Worm (Caenorhabditis elegans): ENCODE measurements around the gene unc-103.

The unc-103 gene

ce11 chrIII:4195306-4196008, 80.3 kb downstream of the unc-103 start (continued):
- peak; percentile 63 for TF ChIP-seq nhr-90 (tag; optimal IDR thresholded peaks at IDR 0.05; ENCODE audit: poor library complexity)
- peak; percentile 83 for TF ChIP-seq nhr-71 (tag; optimal IDR thresholded peaks at IDR 0.05)
- TF ChIP-seq efl-1 (optimal IDR thresholded peaks at IDR 0.05), result peak; percentile 44 to 50
- peak in 1 of 2 experiments; percentile 8 for TF ChIP-seq efl-1 (GFP tag; optimal IDR thresholded peaks at IDR 0.05 in 1 of 2)
- peak; percentile 95 for TF ChIP-seq ama-1 (optimal IDR thresholded peaks at IDR 0.05)
- TF ChIP-seq xbp-1 (tag; optimal IDR thresholded peaks at IDR 0.05), result no peak
- peak; percentile 72 for TF ChIP-seq ztf-4 (tag; optimal IDR thresholded peaks at IDR 0.05)
- no peak for TF ChIP-seq egl-13 (tag; optimal IDR thresholded peaks at IDR 0.05)
- TF ChIP-seq nhr-19 (GFP tag; conservative IDR thresholded peaks at IDR 0.05), result peak; percentile 60
- peak; percentile 25 for TF ChIP-seq lin-13 (GFP tag; optimal IDR thresholded peaks at IDR 0.05)
- no peak for TF ChIP-seq skn-1 (tag; optimal IDR thresholded peaks at IDR 0.05)
- TF ChIP-seq hlh-17 (GFP tag; optimal IDR thresholded peaks at IDR 0.05; ENCODE audit: borderline replicate concordance), result peak; percentile 5
- peak; percentile 43 for TF ChIP-seq C16A3.4 (tag; optimal IDR thresholded peaks at IDR 0.05)

ce11 chrIII:4196301-4196987, 81.3 kb downstream of the unc-103 start:
- TF ChIP-seq rnt-1 (tag; optimal IDR thresholded peaks at IDR 0.05) (peak; percentile 92), nhr-20 (tag; optimal IDR thresholded peaks at IDR 0.05) (peak; percentile 50), egl-27 (tag; optimal IDR thresholded peaks at IDR 0.05) (no peak), F16B12.6 (tag; optimal IDR thresholded peaks at IDR 0.05) (peak; percentile 40), fkh-4 (tag; optimal IDR thresholded peaks at IDR 0.05; ENCODE audit: borderline replicate concordance) (peak; percentile 47), C16A3.4 (tag; optimal IDR thresholded peaks at IDR 0.05) (peak; percentile 21), unc-62 (GFP tag; optimal IDR thresholded peaks at IDR 0.05) (no peak), sup-37 (GFP tag; optimal IDR thresholded peaks at IDR 0.05) (no peak), nhr-11 (tag; optimal IDR thresholded peaks at IDR 0.05) (no peak), pax-3 (tag; optimal IDR thresholded peaks at IDR 0.05) (peak; percentile 64), sox-4 (tag; optimal IDR thresholded peaks at IDR 0.05) (peak; percentile 15), zag-1 (tag; optimal IDR thresholded peaks at IDR 0.05) (no peak), ceh-82 (tag; optimal IDR thresholded peaks at IDR 0.05) (peak; percentile 18 to 85 (median 30)), aha-1 (tag; optimal IDR thresholded peaks at IDR 0.05) (no peak), unc-30 (tag; optimal IDR thresholded peaks at IDR 0.05) (no peak), nhr-19 (GFP tag; conservative IDR thresholded peaks at IDR 0.05) (peak; percentile 56), mdl-1 (tag; optimal IDR thresholded peaks at IDR 0.05) (peak; percentile 63 to 90), lsy-2 (tag; optimal IDR thresholded peaks at IDR 0.05) (peak; percentile 68 to 78), ceh-90 (tag; optimal IDR thresholded peaks at IDR 0.05) (peak; percentile 82), nhr-90 (tag; optimal IDR thresholded peaks at IDR 0.05; ENCODE audit: poor library complexity) (peak; percentile 19), efl-3 (GFP tag; optimal IDR thresholded peaks at IDR 0.05) (no peak), Y116A8C.19 (tag; optimal IDR thresholded peaks at IDR 0.05; ENCODE audit: borderline replicate concordance) (no peak), efl-1 (optimal IDR thresholded peaks at IDR 0.05) (peak; percentile 67 to 74), efl-1 (GFP tag; optimal IDR thresholded peaks at IDR 0.05 in 1 of 2) (peak; percentile 56 to 94), fkh-8 (tag; optimal IDR thresholded peaks at IDR 0.05) (peak; percentile 85), grh-1 (GFP tag; IDR thresholded peaks at IDR 0.05) (no peak), snpc-4 (tag; optimal IDR thresholded peaks at IDR 0.05) (peak; percentile 51), ztf-11 (tag; optimal IDR thresholded peaks at IDR 0.05) (peak in 1 of 2 experiments; percentile 58), mab-9 (GFP tag; IDR thresholded peaks at IDR 0.05) (no peak), nhr-237 (tag; optimal IDR thresholded peaks at IDR 0.05) (no peak), fkh-10 (GFP tag; optimal IDR thresholded peaks at IDR 0.05) (peak; percentile 42), ztf-4 (tag; optimal IDR thresholded peaks at IDR 0.05) (no peak), mep-1 (tag; optimal IDR thresholded peaks at IDR 0.05) (peak; percentile 56), C34B4.2 (tag; optimal IDR thresholded peaks at IDR 0.05) (no peak), ets-5 (GFP tag; IDR thresholded peaks at IDR 0.05) (no peak), snu-23 (GFP tag; optimal IDR thresholded peaks at IDR 0.05) (peak; percentile 60), alr-1 (tag; optimal IDR thresholded peaks at IDR 0.05; ENCODE audit: borderline replicate concordance) (no peak), elt-2 (tag; optimal IDR thresholded peaks at IDR 0.05) (no peak), lin-15B (tag; optimal IDR thresholded peaks at IDR 0.05) (peak; percentile 59), ceh-63 (GFP tag; optimal IDR thresholded peaks at IDR 0.05) (no peak), lir-3 (tag; optimal IDR thresholded peaks at IDR 0.05; ENCODE audit: poor library complexity) (peak; percentile 88)

Measured in whole organism, L1 larva.